Worm (Caenorhabditis elegans) whole organism, young adult: Measurements from ENCODE around the gene Y17D7B.2.
"Not testable (repeated sequence)": the region's sequence is repeated elsewhere in the genome, so short reads cannot be mapped to it uniquely, and the experiment has no call there.

Experiments
- B0035.1 ChIP-seq: sonication (generic microtip); optimal IDR thresholded peaks from 2 replicates; lab custom pipeline; 2016; ENCODE audit warnings: missing genetic modification characterization, mild to moderate bottlenecking, missing compliant biosample characterization, missing genotype, missing genetic modification reagents
- F33H1.4 ChIP-seq: fragments of 200-800 bp; sonication (Bioruptor generic); IDR thresholded peaks from 2 replicates; pipeline ENCODE4 v1.3.6; 2022; ENCODE audit warnings: missing genetic modification reagents, missing genetic modification characterization, missing compliant biosample characterization
- F39B2.1 ChIP-seq: fragments of 200-800 bp; sonication (Bioruptor generic); IDR thresholded peaks from 2 replicates; pipeline ENCODE4 v1.3.6; 2022; ENCODE audit warnings: missing genetic modification reagents, missing genetic modification characterization, missing compliant biosample characterization
- F55B11.4 ChIP-seq: sonication (generic microtip); optimal IDR thresholded peaks from 2 replicates; lab custom pipeline; 2016; ENCODE audit warnings: missing compliant biosample characterization, missing genetic modification characterization, borderline replicate concordance; ENCODE audit not compliant: insufficient read depth
- K12H6.12 ChIP-seq: fragments of 200-800 bp; sonication (Bioruptor generic); optimal IDR thresholded peaks from 2 replicates; lab custom pipeline; 2018; ENCODE audit warnings: mild to moderate bottlenecking, missing genetic modification characterization, missing compliant biosample characterization
- T07F8.4 ChIP-seq: sonication (generic microtip); optimal IDR thresholded peaks from 2 replicates; lab custom pipeline; 2016; ENCODE audit warnings: mild to moderate bottlenecking, missing genetic modification characterization, moderate library complexity, missing compliant biosample characterization
- Y53F4B.3 ChIP-seq: fragments of 200-800 bp; sonication (Bioruptor generic); IDR thresholded peaks from 2 replicates; pipeline ENCODE4 v1.3.6; 2022; ENCODE audit warnings: missing genetic modification reagents, missing genetic modification characterization, missing compliant biosample characterization
- Y67H2A.10 ChIP-seq: fragments of 200-800 bp; sonication (Bioruptor generic); conservative IDR thresholded peaks from 2 replicates; pipeline ENCODE4 v1.3.6; 2022; ENCODE audit warnings: missing genetic modification reagents, missing genetic modification characterization, missing compliant biosample characterization
- ZK185.1 ChIP-seq: sonication (generic microtip); optimal IDR thresholded peaks from 2 replicates; lab custom pipeline; 2016; ENCODE audit warnings: mild to moderate bottlenecking, missing genetic modification characterization, missing compliant biosample characterization; ENCODE audit not compliant: poor library complexity, severe bottlenecking
- akir-1 ChIP-seq: fragments of 200-800 bp; sonication (Bioruptor generic); optimal IDR thresholded peaks from 2 replicates; lab custom pipeline; 2018; ENCODE audit warnings: mild to moderate bottlenecking, missing genetic modification characterization, moderate library complexity, missing compliant biosample characterization
- ccch-3 ChIP-seq: fragments of 200-800 bp; sonication (Bioruptor generic); optimal IDR thresholded peaks from 2 replicates; lab custom pipeline; 2018; ENCODE audit warnings: mild to moderate bottlenecking, missing genetic modification characterization, missing compliant biosample characterization
- cebp-1 ChIP-seq, 2 experiments: fragments of 200-800 bp in 1 of 2; sonication (Bioruptor generic) in 1 of 2; sonication (generic microtip) in 1 of 2; IDR thresholded peaks in 1 of 2; optimal IDR thresholded peaks in 1 of 2; 2 replicates each; pipeline versions ENCODE4 v1.3.6 to Lab custom; 2017 to 2022; ENCODE audit warnings: missing compliant biosample characterization in 2 of 2, missing genetic modification characterization in 2 of 2, mild to moderate bottlenecking in 1 of 2, missing genetic modification reagents in 1 of 2, moderate library complexity in 1 of 2
- ceh-100 ChIP-seq: fragments of 200-800 bp; sonication (Bioruptor generic); IDR thresholded peaks from 2 replicates; pipeline ENCODE4 v1.3.6; 2022; ENCODE audit warnings: missing genetic modification reagents, missing genetic modification characterization, missing compliant biosample characterization
- ceh-40 ChIP-seq: fragments of 200-800 bp; sonication (Bioruptor generic); IDR thresholded peaks from 2 replicates; pipeline ENCODE4 v1.3.6; 2022; ENCODE audit warnings: missing genetic modification characterization, missing compliant biosample characterization
- dpl-1 ChIP-seq: fragments of 150-350 bp; optimal IDR thresholded peaks from 2 replicates; lab custom pipeline; 2014; ENCODE audit warnings: missing biosample characterization, missing genetic modification reagents, missing genetic modification characterization
- egl-18 ChIP-seq: fragments of 200-800 bp; sonication (Bioruptor generic); IDR thresholded peaks from 2 replicates; pipeline ENCODE4 v1.3.6; 2022; ENCODE audit warnings: missing genetic modification reagents, missing genetic modification characterization, missing compliant biosample characterization
- hmg-1.2 ChIP-seq: fragments of 200-800 bp; sonication (Bioruptor generic); IDR thresholded peaks from 2 replicates; pipeline ENCODE4 v1.3.6; 2022; ENCODE audit warnings: missing genetic modification reagents, missing genetic modification characterization, missing compliant biosample characterization
- hsf-1 ChIP-seq: fragments of 200-800 bp; sonication (Bioruptor generic); IDR thresholded peaks from 2 replicates; pipeline ENCODE4 v1.3.6; 2022; ENCODE audit warnings: missing genetic modification reagents, missing genetic modification characterization, missing compliant biosample characterization
- lin-26 ChIP-seq: fragments of 200-800 bp; sonication (Bioruptor generic); IDR thresholded peaks from 2 replicates; pipeline ENCODE4 v1.3.6; 2022; ENCODE audit warnings: missing genetic modification reagents, missing genetic modification characterization, missing compliant biosample characterization
- madf-10 ChIP-seq: sonication (generic microtip); optimal IDR thresholded peaks from 2 replicates; lab custom pipeline; 2016; ENCODE audit warnings: mild to moderate bottlenecking, missing genetic modification characterization, missing compliant biosample characterization
- madf-3 ChIP-seq: fragments of 200-800 bp; sonication (Bioruptor generic); IDR thresholded peaks from 2 replicates; pipeline ENCODE4 v1.3.6; 2022; ENCODE audit warnings: missing genetic modification reagents, missing genetic modification characterization, missing compliant biosample characterization
- madf-6 ChIP-seq: fragments of 200-800 bp; sonication (Bioruptor generic); IDR thresholded peaks from 2 replicates; pipeline ENCODE4 v1.3.6; 2022; ENCODE audit warnings: missing genetic modification reagents, missing genetic modification characterization, missing compliant biosample characterization
- mel-28 ChIP-seq: sonication (generic microtip); optimal IDR thresholded peaks from 2 replicates; lab custom pipeline; 2016; ENCODE audit warnings: borderline replicate concordance, mild to moderate bottlenecking, missing genetic modification characterization, missing compliant biosample characterization
- mes-4 ChIP-seq: sonication (generic microtip); optimal IDR thresholded peaks from 2 replicates; lab custom pipeline; 2016; ENCODE audit warnings: missing genotype, missing genetic modification characterization, missing compliant biosample characterization
- nfya-2 ChIP-seq: fragments of 200-800 bp; sonication (Bioruptor generic); IDR thresholded peaks from 2 replicates; pipeline ENCODE4 v1.3.6; 2022; ENCODE audit warnings: missing genetic modification reagents, missing genetic modification characterization, missing compliant biosample characterization
- nhr-120 ChIP-seq: fragments of 200-800 bp; sonication (Bioruptor generic); IDR thresholded peaks from 2 replicates; pipeline ENCODE4 v1.3.6; 2022; ENCODE audit warnings: missing genetic modification characterization, missing compliant biosample characterization
- nhr-179 ChIP-seq: sonication (generic microtip); optimal IDR thresholded peaks from 2 replicates; lab custom pipeline; 2016; ENCODE audit warnings: mild to moderate bottlenecking, missing genetic modification characterization, missing compliant biosample characterization
- repo-1 ChIP-seq: sonication (generic microtip); optimal IDR thresholded peaks from 2 replicates; lab custom pipeline; 2017; ENCODE audit warnings: mild to moderate bottlenecking, missing genetic modification characterization, missing compliant biosample characterization
- rpc-1 ChIP-seq, 2 experiments: fragments of 150-350 bp in 1 of 2; sonication (generic microtip) in 1 of 2; optimal IDR thresholded peaks; 2 replicates each; lab custom pipeline; 2014 to 2018; ENCODE audit warnings: missing biosample characterization in 1 of 2, missing genetic modification characterization in 1 of 2, missing genetic modification reagents in 1 of 2, missing genotype in 1 of 2
- snpc-1.1 ChIP-seq: sonication (generic microtip); optimal IDR thresholded peaks from 2 replicates; lab custom pipeline; 2017; ENCODE audit warnings: missing genetic modification characterization, mild to moderate bottlenecking, missing compliant biosample characterization, antibody characterized with exemption, moderate library complexity, missing genotype, missing genetic modification reagents; ENCODE audit not compliant: insufficient read depth
- snpc-1.3 ChIP-seq: sonication (generic microtip); optimal IDR thresholded peaks from 2 replicates; lab custom pipeline; 2017; ENCODE audit warnings: missing genetic modification characterization, mild to moderate bottlenecking, missing compliant biosample characterization, antibody characterized with exemption, moderate library complexity, missing genotype, missing genetic modification reagents; ENCODE audit not compliant: insufficient read depth
- somi-1 ChIP-seq: fragments of 200-800 bp; sonication (Bioruptor generic); optimal IDR thresholded peaks from 2 replicates; lab custom pipeline; 2018; ENCODE audit warnings: mild to moderate bottlenecking, missing genetic modification characterization, missing compliant biosample characterization
- sptf-2 ChIP-seq: fragments of 200-800 bp; sonication (Bioruptor generic); optimal IDR thresholded peaks from 2 replicates; lab custom pipeline; 2018; ENCODE audit warnings: mild to moderate bottlenecking, missing genetic modification characterization, missing compliant biosample characterization
- tbp1 ChIP-seq: fragments of 200-800 bp; sonication (Bioruptor generic); optimal IDR thresholded peaks from 2 replicates; lab custom pipeline; 2018; ENCODE audit warnings: mild to moderate bottlenecking, missing genetic modification characterization, missing compliant biosample characterization
- unc-62 ChIP-seq: fragments of 150-350 bp; optimal IDR thresholded peaks from 2 replicates; lab custom pipeline; 2014; ENCODE audit warnings: missing biosample characterization, missing genetic modification reagents, missing genetic modification characterization
- zim-3 ChIP-seq: sonication (generic microtip); optimal IDR thresholded peaks from 2 replicates; lab custom pipeline; 2017; ENCODE audit warnings: mild to moderate bottlenecking, missing genetic modification characterization, moderate library complexity, missing compliant biosample characterization
- ztf-28 ChIP-seq: fragments of 200-800 bp; sonication (Bioruptor generic); IDR thresholded peaks from 2 replicates; pipeline ENCODE4 v1.3.6; 2022; ENCODE audit warnings: missing genetic modification reagents, missing genetic modification characterization, missing compliant biosample characterization

Gene Y17D7B.2

DNA sequence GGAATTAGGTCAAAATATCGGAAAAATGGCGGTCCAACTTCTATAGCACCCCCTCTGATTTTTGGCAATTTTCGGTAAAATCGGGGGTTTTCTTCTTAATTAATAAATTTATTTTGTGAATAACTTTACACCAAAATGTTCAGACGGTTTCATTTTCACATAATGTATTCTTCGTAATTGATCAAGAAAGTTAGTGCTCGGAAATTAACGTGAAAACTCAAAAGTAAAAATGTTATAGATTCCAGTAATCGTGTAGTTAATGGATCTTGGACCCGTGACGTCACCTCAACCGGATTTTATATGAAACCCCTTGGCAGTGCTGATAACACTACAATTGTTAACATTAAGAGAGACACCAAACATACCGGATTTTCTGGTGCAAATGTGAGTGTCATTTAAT is 25.5 kb upstream of the Y17D7B.2 start, which contains the start of gene F11D11.22:
Gene F11D11.22 (plus strand): TSS at position 301 of the 400 bp plus-strand sequence.
- not testable (repeated sequence) for TF ChIP-seq sptf-2; mel-28 (tag; lab: Kevin White, UChicago); ccch-3 (GFP tag; lab: Kevin White, UChicago)

DNA sequence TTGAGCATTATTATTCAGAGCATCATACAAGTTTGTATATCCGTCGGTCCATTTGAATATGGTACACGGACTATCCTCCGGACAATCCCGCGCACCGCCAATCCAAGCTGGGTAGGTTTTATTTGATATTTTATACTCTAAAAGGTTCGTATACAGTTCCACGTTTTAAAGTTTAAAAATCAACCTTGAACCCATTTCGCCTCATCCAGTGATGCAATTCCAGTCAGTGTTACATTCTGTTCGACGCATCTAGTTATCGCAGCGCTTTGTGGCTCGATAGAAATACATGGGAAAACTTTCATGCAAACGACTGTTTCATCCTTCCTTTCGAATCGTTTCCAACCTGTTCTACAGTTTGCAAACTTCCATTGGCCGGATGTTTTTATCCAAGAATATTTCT is 17.6 kb upstream of the Y17D7B.2 start:
- TF ChIP-seq egl-18 (GFP tag; lab: Robert Waterston, UW) (no peak), snpc-1.3 (no peak), ZK185.1 (tag; lab: Kevin White, UChicago) (no peak), rpc-1 (optimal IDR thresholded peaks at IDR 0.05; lab: Kevin White, UChicago) (no peak), rpc-1 (tag; optimal IDR thresholded peaks at IDR 0.05; lab: Kevin White, UChicago) (no peak), K12H6.12 (no peak), ztf-28 (GFP tag; lab: Robert Waterston, UW) (no peak), F39B2.1 (GFP tag; lab: Robert Waterston, UW) (no peak), cebp-1 (GFP tag; IDR thresholded peaks at IDR 0.05; lab: Robert Waterston, UW) (no peak), cebp-1 (tag; optimal IDR thresholded peaks at IDR 0.05; lab: Kevin White, UChicago) (no peak), ccch-3 (GFP tag; lab: Kevin White, UChicago) (no peak), madf-10 (tag; lab: Kevin White, UChicago) (no peak), F33H1.4 (GFP tag; lab: Robert Waterston, UW) (no peak)

DNA sequence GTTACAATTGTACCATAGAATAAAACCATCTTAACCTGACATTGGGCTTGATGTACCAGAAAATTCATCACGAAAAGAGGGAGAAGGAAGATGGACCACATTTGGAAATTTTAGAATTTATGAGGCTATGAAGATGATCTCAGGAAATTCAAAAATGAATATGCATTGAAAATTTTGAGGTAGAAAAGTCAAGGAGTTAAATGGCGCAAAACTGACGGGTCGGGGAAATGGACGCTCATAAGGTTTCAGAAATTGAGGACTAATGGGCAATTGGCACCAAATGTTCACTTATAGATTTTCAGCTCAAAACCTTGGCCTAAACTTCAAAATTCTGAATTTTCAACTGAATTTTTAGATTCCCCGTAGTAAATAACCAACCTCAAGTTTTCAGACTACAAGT is 16.9 kb upstream of the Y17D7B.2 start, which contains the start of gene clec-255:
Gene clec-255 (minus strand): TSS at position 101 of the 400 bp plus-strand sequence.
- TF ChIP-seq madf-6 (GFP tag; lab: Robert Waterston, UW) (no peak), mes-4 (tag; lab: Kevin White, UChicago) (no peak), F55B11.4 (tag; lab: Kevin White, UChicago) (no peak), somi-1 (no peak), hmg-1.2 (GFP tag; lab: Robert Waterston, UW) (no peak), cebp-1 (GFP tag; IDR thresholded peaks at IDR 0.05; lab: Robert Waterston, UW) (no peak), cebp-1 (tag; optimal IDR thresholded peaks at IDR 0.05; lab: Kevin White, UChicago) (no peak), T07F8.4 (tag; lab: Kevin White, UChicago) (no peak), zim-3 (no peak)

DNA sequence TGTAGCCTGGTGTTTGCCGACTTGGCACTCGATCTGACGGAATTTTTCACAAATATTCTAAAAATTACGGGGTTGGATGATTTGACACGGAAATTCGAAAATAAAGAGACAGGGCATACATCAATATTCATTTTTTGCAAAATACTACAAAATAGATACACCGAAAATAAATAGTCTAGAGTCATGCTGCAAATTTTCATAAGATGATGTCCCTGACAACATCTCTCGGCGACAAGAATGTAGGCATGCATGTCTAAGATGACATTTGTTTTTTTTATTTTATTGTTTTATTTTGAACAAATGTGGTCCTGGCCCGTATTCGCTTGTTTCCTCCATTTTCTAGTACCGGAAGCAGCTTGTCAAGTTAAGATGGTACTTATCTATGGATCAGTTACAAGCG is 16.1 kb upstream of the Y17D7B.2 start, which contains the start of gene clec-256:
Gene clec-256 (plus strand): TSS at position 301 of the 400 bp plus-strand sequence.
- no peak for TF ChIP-seq B0035.1
- no peak for TF ChIP-seq nhr-120 (GFP tag; lab: Robert Waterston, UW)
- no peak for TF ChIP-seq tbp1 (GFP tag; lab: Kevin White, UChicago)
- TF ChIP-seq Y53F4B.3 (GFP tag; lab: Robert Waterston, UW): no peak
- no peak for TF ChIP-seq ceh-100 (GFP tag; lab: Robert Waterston, UW)
- no peak for TF ChIP-seq akir-1 (GFP tag; lab: Kevin White, UChicago)
- TF ChIP-seq unc-62 (GFP tag; lab: Kevin White, UChicago): no peak
- TF ChIP-seq dpl-1 (GFP tag; lab: Kevin White, UChicago): no peak
- no peak for TF ChIP-seq hsf-1 (GFP tag; lab: Robert Waterston, UW)
- no peak for TF ChIP-seq madf-3 (GFP tag; lab: Robert Waterston, UW)
- TF ChIP-seq nfya-2 (GFP tag; lab: Robert Waterston, UW): no peak
- no peak for TF ChIP-seq snpc-1.1 (tag; lab: Kevin White, UChicago)
- TF ChIP-seq F39B2.1 (GFP tag; lab: Robert Waterston, UW): no peak
- TF ChIP-seq ceh-40: no peak
- no peak for TF ChIP-seq Y67H2A.10 (GFP tag; lab: Robert Waterston, UW)
- TF ChIP-seq nhr-179 (tag; lab: Kevin White, UChicago): no peak
- no peak for TF ChIP-seq T07F8.4 (tag; lab: Kevin White, UChicago)
- no peak for TF ChIP-seq ZK185.1 (tag; lab: Kevin White, UChicago)
- TF ChIP-seq repo-1 (tag; lab: Kevin White, UChicago): no peak
- no peak for TF ChIP-seq lin-26
